Fruit fly (Drosophila melanogaster): Measurements from ENCODE around the gene pip.

DNA sequence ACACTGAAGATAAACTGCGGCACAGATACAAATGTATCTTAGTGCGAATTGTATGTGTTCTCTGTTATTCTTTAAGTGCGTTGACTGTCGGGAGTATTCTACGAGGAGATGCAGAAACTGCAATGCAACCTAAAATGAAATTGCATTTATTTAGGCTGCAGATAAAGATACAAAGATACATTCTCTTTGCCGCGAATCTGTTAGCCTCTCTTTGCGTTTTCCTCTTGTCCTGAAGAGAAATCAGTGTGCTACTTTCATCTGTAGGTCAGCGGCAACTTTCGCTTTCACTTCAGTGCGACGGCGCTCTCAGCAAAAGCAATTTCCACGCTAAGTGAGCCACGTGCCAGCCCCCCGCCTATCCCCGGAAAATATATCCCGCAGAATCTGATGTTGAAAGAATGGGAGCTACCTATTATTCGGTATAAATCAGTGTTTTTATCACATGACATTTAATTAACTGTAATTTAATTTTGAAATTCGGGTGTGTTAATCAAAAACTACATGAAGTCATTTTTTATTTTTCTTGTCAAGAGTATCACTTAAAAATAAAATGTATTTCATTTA lies 44.1 kb downstream of the pip start:
- TF ChIP-seq CkIIα-i1 (GFP tag; IDR thresholded peaks at IDR 0.05) (no peak), nom (GFP tag; optimal IDR thresholded peaks at IDR 0.05) (no peak), lmd (GFP tag; IDR thresholded peaks at IDR 0.05) (no peak), CG12104 (GFP tag; optimal IDR thresholded peaks at IDR 0.05) (no peak), CG42726 (GFP tag; IDR thresholded peaks at IDR 0.05; ENCODE audit: partially characterized antibody) (no peak), sc (optimal IDR thresholded peaks at IDR 0.05) (no peak), sc (GFP tag; optimal IDR thresholded peaks at IDR 0.05) (no peak), Antp (GFP tag; optimal IDR thresholded peaks at IDR 0.05) (no peak), Ssrp (tag; optimal IDR thresholded peaks at IDR 0.05) (no peak), Asciz (GFP tag; optimal IDR thresholded peaks at IDR 0.05) (no peak), slp2 (GFP tag; optimal IDR thresholded peaks at IDR 0.05) (no peak)
